Worm (Caenorhabditis elegans) whole organism, late embryonic: ENCODE measurements around the gene frg-1.

Experiments used
- ama-1 ChIP-seq: fragments of 150-350 bp; optimal IDR thresholded peaks from 2 replicates; lab custom pipeline; 2014
- pros-1 ChIP-seq: fragments of 150-350 bp; optimal IDR thresholded peaks from 2 replicates; lab custom pipeline; 2014; ENCODE audit warnings: missing biosample characterization, missing genetic modification reagents, missing genetic modification characterization

- TF ChIP-seq pros-1 (tag; lab: Kevin White, UChicago) (no peak), ama-1 (lab: Kevin White, UChicago) (no peak)
Measured at ce11 chrIII:12993055-12993454, 14.1 kb downstream of the frg-1 start.
